Worm (Caenorhabditis elegans): ENCODE results near the gene F48E8.2.

The F48E8.2 gene

DNA sequence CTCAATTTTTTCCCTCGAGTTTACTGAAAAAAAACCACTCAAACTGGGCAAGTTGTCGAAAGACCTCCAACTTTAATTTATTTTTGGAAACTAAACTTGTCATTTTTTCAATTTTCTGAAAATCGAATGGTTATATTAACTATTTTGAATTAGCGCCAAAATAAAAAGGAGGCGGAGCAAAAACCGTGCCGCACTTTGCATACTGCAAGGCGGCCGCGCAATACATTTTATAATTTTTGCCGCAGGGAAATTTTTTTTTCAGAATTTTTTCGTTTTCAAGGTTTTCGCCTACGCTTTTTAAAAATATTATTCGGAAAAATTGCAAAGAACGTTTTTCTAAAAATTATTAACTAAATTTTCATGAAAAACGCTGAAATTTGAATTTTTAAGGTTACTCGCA, 39.5 kb downstream of the F48E8.2 start (continued):
- TF ChIP-seq zfh-2 (GFP tag; conservative IDR thresholded peaks at IDR 0.05) (no peak), attf-5 (GFP tag; optimal IDR thresholded peaks at IDR 0.05) (no peak), lsl-1 (GFP tag; optimal IDR thresholded peaks at IDR 0.05) (peak; percentile 41), ccch-3 (GFP tag; optimal IDR thresholded peaks at IDR 0.05) (no peak), Y79H2A.3 (GFP tag; conservative IDR thresholded peaks at IDR 0.05) (0 out of 2 replicates have a peak, but pooled peaks have one; percentile 10), ztf-18 (tag; optimal IDR thresholded peaks at IDR 0.05) (no peak), sdz-38 (tag; optimal IDR thresholded peaks at IDR 0.05) (no peak), lin-54 (GFP tag; optimal IDR thresholded peaks at IDR 0.05) (peak; percentile 82)

- TF ChIP-seq ceh-27 (GFP tag; optimal IDR thresholded peaks at IDR 0.05) (no peak), egl-44 (GFP tag; IDR thresholded peaks at IDR 0.05) (0 out of 2 replicates have a peak, but pooled peaks have one; percentile 16), let-607 (tag; optimal IDR thresholded peaks at IDR 0.05) (peak in 1 of 2 experiments; percentile 12), snpc-1.1 (tag; optimal IDR thresholded peaks at IDR 0.05; ENCODE audit: insufficient read depth) (no peak), nhr-80 (tag; optimal IDR thresholded peaks at IDR 0.05) (peak; percentile 32), snpc-4 (GFP tag; optimal IDR thresholded peaks at IDR 0.05) (no peak), snpc-4 (tag; optimal IDR thresholded peaks at IDR 0.05) (peak in 1 of 4 experiments; percentile 18), attf-6 (GFP tag; IDR thresholded peaks at IDR 0.05) (no peak), ets-4 (GFP tag; optimal IDR thresholded peaks at IDR 0.05) (peak; percentile 25), attf-5 (GFP tag; optimal IDR thresholded peaks at IDR 0.05) (no peak), C06A6.2 (GFP tag; conservative IDR thresholded peaks at IDR 0.05) (0 out of 2 replicates have a peak, but pooled peaks have one; percentile 12), xnd-1 (tag; optimal IDR thresholded peaks at IDR 0.05) (no peak), hmg-1.2 (GFP tag; IDR thresholded peaks at IDR 0.05) (peak; percentile 51; the same call in 1 of the 2 replicates), ama-1 (optimal IDR thresholded peaks at IDR 0.05) (peak; percentile 91), ama-1 (GFP tag; optimal IDR thresholded peaks at IDR 0.05) (peak in 1 of 2 experiments; percentile 16), nhr-120 (GFP tag; IDR thresholded peaks at IDR 0.05) (no peak), dox-1 (GFP tag; IDR thresholded peaks at IDR 0.05) (no peak), F57A8.1 (GFP tag; optimal IDR thresholded peaks at IDR 0.05) (no peak), snpc-3.4 (tag; optimal IDR thresholded peaks at IDR 0.05) (no peak), F23B12.7 (tag; optimal IDR thresholded peaks at IDR 0.05; ENCODE audit: insufficient read depth) (peak; percentile 8), nhr-179 (tag; optimal IDR thresholded peaks at IDR 0.05) (no peak), Y95B8A.8 (GFP tag; IDR thresholded peaks at IDR 0.05) (no peak), unc-62 (GFP tag; optimal IDR thresholded peaks at IDR 0.05) (peak; percentile 15), lin-40 (tag; optimal IDR thresholded peaks at IDR 0.05) (peak; percentile 23), tbp1 (GFP tag; optimal IDR thresholded peaks at IDR 0.05) (peak; percentile 12), lin-26 (GFP tag; IDR thresholded peaks at IDR 0.05) (no peak), cebp-1 (GFP tag; IDR thresholded peaks at IDR 0.05) (no peak), cebp-1 (tag; optimal IDR thresholded peaks at IDR 0.05) (peak; percentile 80), ccch-3 (GFP tag; optimal IDR thresholded peaks at IDR 0.05) (no peak)
These were observed 40.0 kb downstream of the F48E8.2 start for ce11 chrIII:5504164-5504563.

- TF ChIP-seq ceh-91 (GFP tag; IDR thresholded peaks at IDR 0.05) (no peak), lin-26 (GFP tag; IDR thresholded peaks at IDR 0.05) (peak; percentile 37; the same call in 1 of the 2 replicates), egrh-3 (GFP tag; IDR thresholded peaks at IDR 0.05) (peak; percentile 72), ztf-3 (GFP tag; optimal IDR thresholded peaks at IDR 0.05) (no peak), gei-17 (GFP tag; optimal IDR thresholded peaks at IDR 0.05) (no peak), cebp-1 (GFP tag; IDR thresholded peaks at IDR 0.05) (no peak), cebp-1 (tag; optimal IDR thresholded peaks at IDR 0.05) (no peak), tbx-9 (tag; optimal IDR thresholded peaks at IDR 0.05; ENCODE audit: borderline replicate concordance) (no peak), efl-1 (GFP tag; optimal IDR thresholded peaks at IDR 0.05) (no peak), ekl-4 (GFP tag; IDR thresholded peaks at IDR 0.05) (0 out of 2 replicates have a peak, but pooled peaks have one; percentile 14), lin-35 (GFP tag; optimal IDR thresholded peaks at IDR 0.05) (no peak), mcd-1 (GFP tag; IDR thresholded peaks at IDR 0.05) (0 out of 2 replicates have a peak, but pooled peaks have one; percentile 21), B0261.1 (tag; optimal IDR thresholded peaks at IDR 0.05) (no peak), hlh-12 (tag; optimal IDR thresholded peaks at IDR 0.05) (no peak)
These were observed 40.7 kb downstream of the F48E8.2 start for ce11 chrIII:5504725-5505473.
